Fruit fly (Drosophila melanogaster) whole organism, embryonic: Measurements from ENCODE around the gene Syx4.

ENCODE experiments used
- ATbp ChIP-seq: fragments of 200-800 bp; sonication (Bioruptor generic); optimal IDR thresholded peaks from 2 replicates; lab custom pipeline; 2017; ENCODE audit warnings: missing biosample characterization, mild to moderate bottlenecking, missing genetic modification characterization, missing genetic modification reagents
- BEAF-32 ChIP-seq: fragments of 200-800 bp; sonication (Bioruptor generic); optimal IDR thresholded peaks from 3 replicates; lab custom pipeline; 2017; ENCODE audit warnings: missing biosample characterization, missing genetic modification characterization, mild to moderate bottlenecking, moderate library complexity, missing genetic modification reagents
- Bdp1 ChIP-seq: fragments of 200-800 bp; sonication (Bioruptor generic); optimal IDR thresholded peaks from 3 replicates; lab custom pipeline; 2016; ENCODE audit warnings: missing biosample characterization, missing genetic modification characterization
- CG10267 ChIP-seq: fragments of 200-800 bp; sonication (Bioruptor generic); optimal IDR thresholded peaks from 2 replicates; lab custom pipeline; 2018; ENCODE audit warnings: missing biosample characterization, mild to moderate bottlenecking, missing genetic modification characterization, moderate library complexity
- CG10321 ChIP-seq: fragments of 200-800 bp; sonication (Bioruptor generic); IDR thresholded peaks from 2 replicates; pipeline ENCODE4 v1.3.6; 2022; ENCODE audit warnings: missing biosample characterization, missing genetic modification characterization
- CG10431 ChIP-seq: fragments of 200-800 bp; sonication (Bioruptor generic); optimal IDR thresholded peaks from 3 replicates; lab custom pipeline; 2018; ENCODE audit warnings: missing biosample characterization, mild to moderate bottlenecking, missing genetic modification characterization
- CG11504 ChIP-seq: fragments of 200-800 bp; sonication (Bioruptor generic); optimal IDR thresholded peaks from 3 replicates; lab custom pipeline; 2019; ENCODE audit warnings: missing biosample characterization, mild to moderate bottlenecking, missing genetic modification characterization, moderate library complexity
- CG14441 ChIP-seq: fragments of 200-800 bp; sonication (Bioruptor generic); IDR thresholded peaks from 2 replicates; pipeline ENCODE4 v1.3.6; 2022; ENCODE audit warnings: missing biosample characterization, missing genetic modification characterization
- CG18262 ChIP-seq: fragments of 200-800 bp; optimal IDR thresholded peaks from 3 replicates; lab custom pipeline; 2019; ENCODE audit warnings: missing biosample characterization, mild to moderate bottlenecking, missing genetic modification characterization, moderate library complexity
- CG18476 ChIP-seq: fragments of 200-800 bp; sonication (Bioruptor generic); optimal IDR thresholded peaks from 2 replicates; lab custom pipeline; 2016; ENCODE audit warnings: missing biosample characterization, mild to moderate bottlenecking, missing genetic modification characterization
- CG2712 ChIP-seq: fragments of 200-800 bp; optimal IDR thresholded peaks from 3 replicates; lab custom pipeline; 2019; ENCODE audit warnings: missing biosample characterization, mild to moderate bottlenecking, missing genetic modification characterization, moderate library complexity
- CG3407 ChIP-seq: fragments of 200-800 bp; sonication (Bioruptor generic); optimal IDR thresholded peaks from 2 replicates; lab custom pipeline; 2018; ENCODE audit warnings: missing biosample characterization, mild to moderate bottlenecking, missing genetic modification characterization
- CG3838 ChIP-seq: fragments of 200-800 bp; sonication (Bioruptor generic); optimal IDR thresholded peaks from 3 replicates; lab custom pipeline; 2016; ENCODE audit warnings: missing biosample characterization, missing genetic modification characterization
- CG4360 ChIP-seq: fragments of 200-800 bp; sonication (Bioruptor generic); IDR thresholded peaks from 2 replicates; pipeline ENCODE4 v1.3.6; 2022; ENCODE audit warnings: missing biosample characterization, missing genetic modification characterization
- CG4404 ChIP-seq: fragments of 200-800 bp; sonication (Bioruptor generic); IDR thresholded peaks from 2 replicates; pipeline ENCODE4 v1.3.6; 2022; ENCODE audit warnings: missing biosample characterization, missing genetic modification characterization
- CG6272 ChIP-seq: fragments of 200-800 bp; sonication (Bioruptor generic); IDR thresholded peaks from 2 replicates; pipeline ENCODE4 v1.3.6; 2022; ENCODE audit warnings: missing biosample characterization, missing genetic modification characterization
- CG8281 ChIP-seq: fragments of 200-800 bp; sonication (Bioruptor generic); optimal IDR thresholded peaks from 2 replicates; lab custom pipeline; 2018; ENCODE audit warnings: missing biosample characterization, mild to moderate bottlenecking, missing genetic modification characterization, moderate library complexity
- CG8388 ChIP-seq: fragments of 200-800 bp; sonication (Bioruptor generic); optimal IDR thresholded peaks from 2 replicates; lab custom pipeline; 2019; ENCODE audit warnings: missing biosample characterization, mild to moderate bottlenecking, missing genetic modification characterization, moderate library complexity
- CG8924 ChIP-seq: fragments of 200-800 bp; optimal IDR thresholded peaks from 3 replicates; lab custom pipeline; 2019; ENCODE audit warnings: missing biosample characterization, mild to moderate bottlenecking, missing genetic modification characterization, moderate library complexity
- CG9215 ChIP-seq: fragments of 200-800 bp; sonication (Bioruptor generic); IDR thresholded peaks from 2 replicates; pipeline ENCODE4 v1.3.6; 2022; ENCODE audit warnings: missing biosample characterization, missing genetic modification characterization
- CHES-1-like ChIP-seq: fragments of 200-800 bp; sonication (Bioruptor generic); optimal IDR thresholded peaks from 2 replicates; lab custom pipeline; 2016; ENCODE audit warnings: missing biosample characterization, missing genetic modification characterization
- Elba2 ChIP-seq: fragments of 200-800 bp; sonication (Bioruptor generic); optimal IDR thresholded peaks from 3 replicates; lab custom pipeline; 2016; ENCODE audit warnings: missing biosample characterization, missing genetic modification characterization
- Ets65A ChIP-seq: fragments of 200-800 bp; sonication (Bioruptor generic); peaks from one replicate; lab custom pipeline; 2016; ENCODE audit warnings: missing biosample characterization, missing genetic modification characterization
- Ets97D ChIP-seq: fragments of 200-800 bp; sonication (Bioruptor generic); optimal IDR thresholded peaks from 3 replicates; lab custom pipeline; 2016; ENCODE audit warnings: missing biosample characterization, missing genetic modification characterization
- Fer2 ChIP-seq: fragments of 200-800 bp; sonication (Bioruptor generic); optimal IDR thresholded peaks from 2 replicates; lab custom pipeline; 2018; ENCODE audit warnings: missing biosample characterization, mild to moderate bottlenecking, missing genetic modification characterization, moderate library complexity
- H15 ChIP-seq: fragments of 200-800 bp; sonication (Bioruptor generic); IDR thresholded peaks from 3 replicates; pipeline ENCODE4 v1.3.6; 2022; ENCODE audit warnings: missing biosample characterization, missing genetic modification characterization
- H2.0 ChIP-seq: fragments of 200-800 bp; sonication (Bioruptor generic); IDR thresholded peaks from 2 replicates; pipeline ENCODE4 v1.3.6; 2022; ENCODE audit warnings: missing biosample characterization, missing genetic modification characterization
- HmgZ ChIP-seq: fragments of 200-800 bp; sonication (Bioruptor generic); optimal IDR thresholded peaks from 2 replicates; lab custom pipeline; 2018; ENCODE audit warnings: missing biosample characterization, mild to moderate bottlenecking, missing genetic modification characterization
- Hr78 ChIP-seq, 2 experiments: fragments of 200-800 bp in 1 of 2; fragments of >200 bp in 1 of 2; sonication (Bioruptor generic) in 1 of 2; optimal IDR thresholded peaks; 2 replicates each; lab custom pipeline; 2017 to 2019; ENCODE audit warnings: missing biosample characterization in 2 of 2, missing genetic modification characterization in 2 of 2, mild to moderate bottlenecking in 1 of 2, moderate library complexity in 1 of 2
- Kr ChIP-seq: fragments of 200-800 bp; sonication (Bioruptor generic); optimal IDR thresholded peaks from 2 replicates; lab custom pipeline; 2017; ENCODE audit warnings: missing biosample characterization, mild to moderate bottlenecking, missing genetic modification characterization
- Lpt ChIP-seq: fragments of >200 bp; optimal IDR thresholded peaks from 2 replicates; lab custom pipeline; 2018; ENCODE audit warnings: missing biosample characterization, missing genetic modification characterization
- MESR4 ChIP-seq: fragments of 200-800 bp; sonication (Bioruptor generic); optimal IDR thresholded peaks from 2 replicates; lab custom pipeline; 2018; ENCODE audit warnings: missing biosample characterization, mild to moderate bottlenecking, missing genetic modification characterization, moderate library complexity
- MTF-1 ChIP-seq: fragments of 200-800 bp; sonication (Bioruptor generic); optimal IDR thresholded peaks from 2 replicates; lab custom pipeline; 2018; ENCODE audit warnings: missing biosample characterization, mild to moderate bottlenecking, missing genetic modification characterization, borderline replicate concordance
- Mad ChIP-seq: fragments of 200-800 bp; sonication (Bioruptor generic); optimal IDR thresholded peaks from 2 replicates; lab custom pipeline; 2016; ENCODE audit warnings: missing biosample characterization, missing genetic modification characterization
- Ravus ChIP-seq: fragments of 200-800 bp; sonication (Bioruptor generic); IDR thresholded peaks from 2 replicates; pipeline ENCODE4 v1.3.6; 2022; ENCODE audit warnings: missing biosample characterization, missing genetic modification characterization
- Rfx ChIP-seq: fragments of 200-800 bp; sonication (Bioruptor generic); IDR thresholded peaks from 2 replicates; pipeline ENCODE4 v1.3.6; 2022; ENCODE audit warnings: missing biosample characterization, missing genetic modification characterization
- Sin3A ChIP-seq: fragments of >200 bp; optimal IDR thresholded peaks from 2 replicates; lab custom pipeline; 2018
- al ChIP-seq: fragments of 200-800 bp; sonication (Bioruptor generic); IDR thresholded peaks from 2 replicates; pipeline ENCODE4 v1.3.6; 2022; ENCODE audit warnings: missing biosample characterization, missing genetic modification characterization
- bab2 ChIP-seq: fragments of 200-800 bp; sonication (Bioruptor generic); optimal IDR thresholded peaks from 2 replicates; lab custom pipeline; 2016; ENCODE audit warnings: missing biosample characterization, missing genetic modification characterization
- bbx ChIP-seq: fragments of 200-800 bp; sonication (Bioruptor generic); IDR thresholded peaks from 2 replicates; pipeline ENCODE4 v1.3.6; 2022; ENCODE audit warnings: missing biosample characterization, missing genetic modification characterization; ENCODE audit not compliant: partially characterized antibody
- cad ChIP-seq: fragments of >200 bp; optimal IDR thresholded peaks from 2 replicates; lab custom pipeline; 2017; ENCODE audit warnings: missing biosample characterization, missing genetic modification characterization
- croc ChIP-seq: fragments of 200-800 bp; sonication (Bioruptor generic); conservative IDR thresholded peaks from 3 replicates; pipeline ENCODE4 v1.3.6; 2022; ENCODE audit warnings: missing biosample characterization, missing genetic modification characterization
- esg ChIP-seq: fragments of 200-800 bp; sonication (Bioruptor generic); conservative IDR thresholded peaks from 2 replicates; pipeline ENCODE4 v1.3.6; 2022; ENCODE audit warnings: missing biosample characterization, missing genetic modification characterization
- hbn ChIP-seq: fragments of 200-800 bp; sonication (Bioruptor generic); IDR thresholded peaks from 2 replicates; pipeline ENCODE4 v1.3.6; 2022; ENCODE audit warnings: missing biosample characterization, missing genetic modification characterization; ENCODE audit not compliant: partially characterized antibody
- hth ChIP-seq: fragments of >200 bp; optimal IDR thresholded peaks from 2 replicates; lab custom pipeline; 2017; ENCODE audit warnings: inconsistent platforms
- kay ChIP-seq: fragments of 200-800 bp; sonication (Bioruptor generic); optimal IDR thresholded peaks from 2 replicates; lab custom pipeline; 2016; ENCODE audit warnings: missing biosample characterization, missing genetic modification characterization
- lilli ChIP-seq: fragments of 200-800 bp; sonication (Bioruptor generic); optimal IDR thresholded peaks from 3 replicates; lab custom pipeline; 2016; ENCODE audit warnings: missing biosample characterization, missing genetic modification characterization
- org-1 ChIP-seq: fragments of 200-800 bp; sonication (Bioruptor generic); optimal IDR thresholded peaks from 2 replicates; lab custom pipeline; 2017; ENCODE audit warnings: missing biosample characterization, missing genetic modification characterization
- run ChIP-seq: fragments of 200-800 bp; sonication (Bioruptor generic); optimal IDR thresholded peaks from 3 replicates; lab custom pipeline; 2018; ENCODE audit warnings: missing biosample characterization, mild to moderate bottlenecking, missing genetic modification characterization
- sqz ChIP-seq: fragments of 200-800 bp; sonication (Bioruptor generic); optimal IDR thresholded peaks from 3 replicates; lab custom pipeline; 2018; ENCODE audit warnings: missing biosample characterization, mild to moderate bottlenecking, missing genetic modification characterization
- wek ChIP-seq: fragments of 200-800 bp; sonication (Bioruptor generic); optimal IDR thresholded peaks from 3 replicates; lab custom pipeline; 2018; ENCODE audit warnings: missing biosample characterization, mild to moderate bottlenecking, missing genetic modification characterization, moderate library complexity
- zfh1 ChIP-seq: fragments of 200-800 bp; sonication (Bioruptor generic); IDR thresholded peaks from 3 replicates; pipeline ENCODE4 v1.3.6; 2022; ENCODE audit warnings: missing biosample characterization, missing genetic modification characterization

Gene Syx4

DNA sequence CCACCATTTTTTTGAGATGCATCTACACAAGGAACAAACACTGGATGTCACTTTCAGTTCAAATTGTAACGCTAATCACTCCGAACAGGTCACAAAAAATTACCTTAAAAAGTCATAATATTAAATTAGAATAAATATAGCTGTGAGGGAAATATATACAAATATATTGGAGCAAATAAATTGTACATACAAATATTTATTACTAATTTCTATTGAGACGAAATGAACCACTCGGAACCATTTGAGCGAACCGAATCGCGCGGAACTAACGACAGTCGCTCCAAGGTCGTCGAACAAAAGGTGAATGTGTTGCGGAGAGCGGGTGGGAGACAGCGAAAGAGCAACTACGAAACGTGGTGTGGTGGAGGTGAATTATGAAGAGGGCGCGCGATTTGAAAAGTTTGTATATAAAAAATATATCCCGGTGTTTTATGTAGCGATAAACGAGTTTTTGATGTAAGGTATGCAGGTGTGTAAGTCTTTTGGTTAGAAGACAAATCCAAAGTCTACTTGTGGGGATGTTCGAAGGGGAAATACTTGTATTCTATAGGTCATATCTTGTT, 46.3 kb upstream of the Syx4 start, which contains the start of gene CG32795 (continued):
- no peak for TF ChIP-seq bab2 (GFP tag; lab: Kevin White, UChicago)
- TF ChIP-seq HmgZ = peak; percentile 27
- peak in 1 of 2 experiments; percentile 85 for TF ChIP-seq Hr78 (GFP tag; optimal IDR thresholded peaks at IDR 0.05; lab: Kevin White, UChicago)
- no peak for TF ChIP-seq hth (lab: Kevin White, UChicago)
- TF ChIP-seq Ets65A (GFP tag; lab: Kevin White, UChicago) = no peak
- TF ChIP-seq CG18262 (tag; lab: Kevin White, UChicago) = peak; percentile 65
- TF ChIP-seq CG4360 (GFP tag; lab: Robert Waterston, UW) = no peak
- no peak for TF ChIP-seq croc
- no peak for TF ChIP-seq zfh1 (GFP tag; lab: Robert Waterston, UW)
- no peak for TF ChIP-seq ATbp
- TF ChIP-seq Sin3A (lab: Kevin White, UChicago) = no peak
- no peak for TF ChIP-seq CG10321 (GFP tag; lab: Robert Waterston, UW)
- TF ChIP-seq CG3838 (GFP tag; lab: Kevin White, UChicago) = no peak
- TF ChIP-seq CG8924 (tag; lab: Kevin White, UChicago) = peak; percentile 45
- TF ChIP-seq CG4404 = no peak
- TF ChIP-seq CG14441 (GFP tag; lab: Robert Waterston, UW) = no peak
- no peak for TF ChIP-seq kay (GFP tag; lab: Kevin White, UChicago)
- TF ChIP-seq wek (GFP tag; lab: Kevin White, UChicago) = no peak
- no peak for TF ChIP-seq Elba2 (GFP tag; lab: Kevin White, UChicago)
- peak; percentile 26 for TF ChIP-seq BEAF-32 (GFP tag; lab: Kevin White, UChicago)
- TF ChIP-seq sqz (GFP tag; lab: Kevin White, UChicago) = no peak
- no peak for TF ChIP-seq Ravus (GFP tag; lab: Robert Waterston, UW)
- no peak for TF ChIP-seq esg
- no peak for TF ChIP-seq al (GFP tag; lab: Robert Waterston, UW)
- peak; percentile 31 for TF ChIP-seq CG10267 (tag; lab: Kevin White, UChicago)
- TF ChIP-seq CG8281 (tag; lab: Kevin White, UChicago) = no peak
- no peak for TF ChIP-seq org-1 (GFP tag; lab: Kevin White, UChicago)
- TF ChIP-seq MESR4 (GFP tag; lab: Kevin White, UChicago) = no peak
- TF ChIP-seq cad (GFP tag; lab: Kevin White, UChicago) = peak; percentile 23
- TF ChIP-seq Fer2 = no peak
- no peak for TF ChIP-seq CG18476 (GFP tag; lab: Kevin White, UChicago)
- no peak for TF ChIP-seq Bdp1 (GFP tag; lab: Kevin White, UChicago)
- peak; percentile 51 for TF ChIP-seq CG2712
- TF ChIP-seq run (tag; lab: Kevin White, UChicago) = no peak
- TF ChIP-seq H15 = no peak
- no peak for TF ChIP-seq MTF-1 (GFP tag; lab: Kevin White, UChicago)
- no peak for TF ChIP-seq Mad (GFP tag; lab: Kevin White, UChicago)
- TF ChIP-seq Ets97D = no peak
- TF ChIP-seq CG11504 (tag; lab: Kevin White, UChicago) = peak; percentile 23
- TF ChIP-seq bbx (GFP tag; lab: Robert Waterston, UW) = peak; percentile 44
- no peak for TF ChIP-seq CHES-1-like (GFP tag; lab: Kevin White, UChicago)
- no peak for TF ChIP-seq CG10431 (GFP tag; lab: Kevin White, UChicago)
- no peak for TF ChIP-seq CG6272 (GFP tag; lab: Robert Waterston, UW)
- TF ChIP-seq Kr (GFP tag; lab: Kevin White, UChicago) = no peak
- TF ChIP-seq lilli (GFP tag; lab: Kevin White, UChicago) = peak; percentile 12
- TF ChIP-seq hbn (GFP tag; lab: Robert Waterston, UW) = no peak
- TF ChIP-seq H2.0 = no peak
- TF ChIP-seq CG8388 = no peak
- TF ChIP-seq CG3407 = no peak
- TF ChIP-seq CG9215 (GFP tag; lab: Robert Waterston, UW) = no peak
- no peak for TF ChIP-seq Rfx
- no peak for TF ChIP-seq Lpt (GFP tag; lab: Kevin White, UChicago)
